Fruit fly (Drosophila melanogaster) whole organism, embryonic: ENCODE measurements around the gene Sbp2.

Experiments
- MBD-R2 ChIP-seq: fragments of 200-800 bp; sonication (Bioruptor generic); IDR thresholded peaks from 2 replicates; pipeline ENCODE4 v1.3.6; 2022; ENCODE audit warnings: missing biosample characterization, missing genetic modification characterization
- Nf-YB ChIP-seq: fragments of 200-800 bp; sonication (Bioruptor generic); optimal IDR thresholded peaks from 3 replicates; lab custom pipeline; 2019; ENCODE audit warnings: missing biosample characterization, mild to moderate bottlenecking, missing genetic modification characterization, moderate library complexity
- kah ChIP-seq: fragments of 200-800 bp; sonication (Bioruptor generic); optimal IDR thresholded peaks from 2 replicates; lab custom pipeline; 2018; ENCODE audit warnings: missing biosample characterization, mild to moderate bottlenecking, missing genetic modification characterization

DNA sequence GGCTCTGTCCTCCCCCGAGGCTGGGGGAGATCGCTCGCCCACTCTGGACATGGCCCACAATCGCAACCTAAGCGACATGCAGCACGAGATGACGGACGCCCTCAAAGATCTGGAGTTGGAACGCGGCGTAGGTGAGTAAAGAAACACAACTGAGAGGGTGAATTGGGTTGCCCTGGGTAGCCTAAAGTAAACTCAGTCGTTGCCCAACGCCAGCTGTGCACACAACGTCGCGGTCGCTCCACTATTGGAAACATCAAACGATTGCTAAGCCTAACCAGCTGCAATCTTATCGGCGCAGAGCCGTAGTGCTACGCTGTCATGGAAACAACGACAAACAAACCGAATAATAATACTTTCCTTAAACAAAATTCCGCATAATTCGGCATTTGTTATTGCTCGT, 43.4 kb downstream of the Sbp2 start:
- no peak for TF ChIP-seq kah (GFP tag; lab: Kevin White, UChicago)
- no peak for TF ChIP-seq Nf-YB (GFP tag; lab: Kevin White, UChicago)
- no peak for TF ChIP-seq MBD-R2 (GFP tag; lab: Robert Waterston, UW)
